Fruit fly (Drosophila melanogaster) whole organism, embryonic: ENCODE results near the gene CG17202.

Experiments
- Aef1 ChIP-seq: fragments of 200-800 bp; sonication (Bioruptor generic); IDR thresholded peaks from 3 replicates; pipeline ENCODE4 v1.3.6; 2022; ENCODE audit warnings: missing biosample characterization, missing genetic modification characterization
- Atf3 ChIP-seq: fragments of 200-800 bp; sonication (Bioruptor generic); optimal IDR thresholded peaks from 3 replicates; lab custom pipeline; 2016; ENCODE audit warnings: missing biosample characterization, missing genetic modification characterization
- Atf6 ChIP-seq: fragments of 200-800 bp; sonication (Bioruptor generic); IDR thresholded peaks from 2 replicates; pipeline ENCODE4 v1.3.6; 2022; ENCODE audit warnings: missing biosample characterization, missing genetic modification characterization
- BEAF-32 ChIP-seq: fragments of 200-800 bp; sonication (Bioruptor generic); optimal IDR thresholded peaks from 3 replicates; lab custom pipeline; 2017; ENCODE audit warnings: missing biosample characterization, missing genetic modification characterization, mild to moderate bottlenecking, moderate library complexity, missing genetic modification reagents
- CG10366 ChIP-seq: fragments of 200-800 bp; sonication (Bioruptor generic); IDR thresholded peaks from 2 replicates; pipeline ENCODE4 v1.3.6; 2022; ENCODE audit warnings: missing biosample characterization, missing genetic modification characterization
- CG11085 ChIP-seq: fragments of 200-800 bp; sonication (Bioruptor generic); IDR thresholded peaks from 2 replicates; pipeline ENCODE4 v1.3.6; 2022; ENCODE audit warnings: missing biosample characterization, missing genetic modification characterization
- CG11398 ChIP-seq: fragments of 200-800 bp; sonication (Bioruptor generic); optimal IDR thresholded peaks from 2 replicates; lab custom pipeline; 2016; ENCODE audit warnings: missing biosample characterization, missing genetic modification characterization
- CG11695 ChIP-seq: fragments of 200-800 bp; sonication (Bioruptor generic); IDR thresholded peaks from 3 replicates; pipeline ENCODE4 v1.3.6; 2022; ENCODE audit warnings: missing biosample characterization, missing genetic modification characterization
- CG12391 ChIP-seq: fragments of 200-800 bp; sonication (Bioruptor generic); optimal IDR thresholded peaks from 3 replicates; lab custom pipeline; 2018; ENCODE audit warnings: missing biosample characterization, mild to moderate bottlenecking, missing genetic modification characterization, moderate library complexity
- CG13123 ChIP-seq: fragments of 200-800 bp; sonication (Bioruptor generic); optimal IDR thresholded peaks from 2 replicates; lab custom pipeline; 2016; ENCODE audit warnings: missing biosample characterization, missing genetic modification characterization
- CG14860 ChIP-seq: fragments of 200-800 bp; sonication (Bioruptor generic); IDR thresholded peaks from 3 replicates; pipeline ENCODE4 v1.3.6; 2022; ENCODE audit warnings: missing biosample characterization, missing genetic modification characterization; ENCODE audit not compliant: partially characterized antibody
- CG15479 ChIP-seq: fragments of 200-800 bp; sonication (Bioruptor generic); optimal IDR thresholded peaks from 3 replicates; lab custom pipeline; 2019; ENCODE audit warnings: missing biosample characterization, mild to moderate bottlenecking, missing genetic modification characterization, moderate library complexity
- CG17328 ChIP-seq: fragments of 200-800 bp; sonication (Bioruptor generic); IDR thresholded peaks from 2 replicates; pipeline ENCODE4 v1.3.6; 2022; ENCODE audit warnings: missing biosample characterization, missing genetic modification characterization
- CG17802 ChIP-seq: fragments of 200-800 bp; sonication (Bioruptor generic); optimal IDR thresholded peaks from 2 replicates; lab custom pipeline; 2018; ENCODE audit warnings: missing biosample characterization, mild to moderate bottlenecking, missing genetic modification characterization, moderate library complexity
- CG2202 ChIP-seq: fragments of 200-800 bp; sonication (Bioruptor generic); optimal IDR thresholded peaks from 2 replicates; lab custom pipeline; 2018; ENCODE audit warnings: missing biosample characterization, mild to moderate bottlenecking, missing genetic modification characterization
- CG31388 ChIP-seq: fragments of 200-800 bp; sonication (Bioruptor generic); optimal IDR thresholded peaks from 2 replicates; lab custom pipeline; 2016; ENCODE audit warnings: missing biosample characterization, missing genetic modification characterization
- CG33557 ChIP-seq: fragments of 200-800 bp; sonication (Bioruptor generic); optimal IDR thresholded peaks from 2 replicates; lab custom pipeline; 2019; ENCODE audit warnings: missing biosample characterization, mild to moderate bottlenecking, missing genetic modification characterization, moderate library complexity
- CG34224 ChIP-seq: fragments of 200-800 bp; sonication (Bioruptor generic); IDR thresholded peaks from 3 replicates; pipeline ENCODE4 v1.3.6; 2022; ENCODE audit warnings: missing biosample characterization, missing genetic modification characterization; ENCODE audit not compliant: partially characterized antibody
- CG4360 ChIP-seq: fragments of 200-800 bp; sonication (Bioruptor generic); IDR thresholded peaks from 2 replicates; pipeline ENCODE4 v1.3.6; 2022; ENCODE audit warnings: missing biosample characterization, missing genetic modification characterization
- CG5180 ChIP-seq: fragments of 200-800 bp; sonication (Bioruptor generic); optimal IDR thresholded peaks from 3 replicates; lab custom pipeline; 2017; ENCODE audit warnings: missing biosample characterization, missing genetic modification characterization, mild to moderate bottlenecking, moderate library complexity, missing genetic modification reagents
- CG5953 ChIP-seq: fragments of 200-800 bp; sonication (Bioruptor generic); IDR thresholded peaks from 2 replicates; pipeline ENCODE4 v1.3.6; 2022; ENCODE audit warnings: missing biosample characterization, missing genetic modification characterization
- CG6854 ChIP-seq: fragments of 200-800 bp; sonication (Bioruptor generic); optimal IDR thresholded peaks from 3 replicates; lab custom pipeline; 2017; ENCODE audit warnings: missing biosample characterization, mild to moderate bottlenecking, missing genetic modification characterization
- CG7963 ChIP-seq: fragments of 200-800 bp; sonication (Bioruptor generic); IDR thresholded peaks from 3 replicates; pipeline ENCODE4 v1.3.6; 2022; ENCODE audit warnings: missing biosample characterization, missing genetic modification characterization; ENCODE audit not compliant: partially characterized antibody
- CG9215 ChIP-seq: fragments of 200-800 bp; sonication (Bioruptor generic); IDR thresholded peaks from 2 replicates; pipeline ENCODE4 v1.3.6; 2022; ENCODE audit warnings: missing biosample characterization, missing genetic modification characterization
- Camta ChIP-seq: fragments of 200-800 bp; sonication (Bioruptor generic); optimal IDR thresholded peaks from 2 replicates; lab custom pipeline; 2016; ENCODE audit warnings: missing biosample characterization, missing genetic modification characterization
- Dad ChIP-seq: fragments of 200-800 bp; sonication (Bioruptor generic); optimal IDR thresholded peaks from 3 replicates; lab custom pipeline; 2016; ENCODE audit warnings: missing biosample characterization, missing genetic modification characterization
- Deaf1 ChIP-seq: fragments of 200-800 bp; optimal IDR thresholded peaks from 3 replicates; lab custom pipeline; 2019; ENCODE audit warnings: missing biosample characterization, mild to moderate bottlenecking, missing genetic modification characterization, moderate library complexity
- Dip2 ChIP-seq: fragments of 200-800 bp; sonication (Bioruptor generic); IDR thresholded peaks from 2 replicates; pipeline ENCODE4 v1.3.6; 2022; ENCODE audit warnings: missing biosample characterization, missing genetic modification characterization
- Dip3 ChIP-seq: fragments of 200-800 bp; sonication (Bioruptor generic); optimal IDR thresholded peaks from 3 replicates; lab custom pipeline; 2016; ENCODE audit warnings: missing biosample characterization, missing genetic modification characterization
- E2f1 ChIP-seq: fragments of 200-800 bp; sonication (Bioruptor generic); IDR thresholded peaks from 2 replicates; pipeline ENCODE4 v1.3.6; 2022; ENCODE audit warnings: missing biosample characterization, missing genetic modification characterization
- Fer1 ChIP-seq: fragments of 200-800 bp; sonication (Bioruptor generic); optimal IDR thresholded peaks from 2 replicates; lab custom pipeline; 2017; ENCODE audit warnings: missing biosample characterization, mild to moderate bottlenecking, missing genetic modification characterization
- Fer3 ChIP-seq: fragments of 200-800 bp; sonication (Bioruptor generic); optimal IDR thresholded peaks from 2 replicates; lab custom pipeline; 2018; ENCODE audit warnings: missing biosample characterization, mild to moderate bottlenecking, missing genetic modification characterization, moderate library complexity
- H15 ChIP-seq: fragments of 200-800 bp; sonication (Bioruptor generic); IDR thresholded peaks from 3 replicates; pipeline ENCODE4 v1.3.6; 2022; ENCODE audit warnings: missing biosample characterization, missing genetic modification characterization
- Hmx ChIP-seq: fragments of 200-800 bp; sonication (Bioruptor generic); optimal IDR thresholded peaks from 2 replicates; lab custom pipeline; 2016; ENCODE audit warnings: missing biosample characterization, missing genetic modification characterization
- Mrtf ChIP-seq: fragments of 200-800 bp; sonication (Bioruptor generic); IDR thresholded peaks from 3 replicates; pipeline ENCODE4 v1.3.6; 2022; ENCODE audit warnings: missing biosample characterization, missing genetic modification characterization
- Taf1 ChIP-seq: fragments of 200-800 bp; sonication (Bioruptor generic); IDR thresholded peaks from 2 replicates; pipeline ENCODE4 v1.3.6; 2022; ENCODE audit warnings: missing biosample characterization, missing genetic modification characterization
- Vsx1 ChIP-seq: fragments of 200-800 bp; sonication (Bioruptor generic); optimal IDR thresholded peaks from 2 replicates; lab custom pipeline; 2017; ENCODE audit warnings: missing biosample characterization, mild to moderate bottlenecking, missing genetic modification characterization, missing genetic modification reagents
- amos ChIP-seq: fragments of 200-800 bp; sonication (Bioruptor generic); IDR thresholded peaks from 2 replicates; pipeline ENCODE4 v1.3.6; 2022; ENCODE audit warnings: missing biosample characterization, missing genetic modification characterization; ENCODE audit not compliant: partially characterized antibody
- az2 ChIP-seq: fragments of 200-800 bp; sonication (Bioruptor generic); optimal IDR thresholded peaks from 3 replicates; lab custom pipeline; 2016; ENCODE audit warnings: missing biosample characterization, missing genetic modification characterization
- cato ChIP-seq: fragments of 200-800 bp; sonication (Bioruptor generic); optimal IDR thresholded peaks from 2 replicates; lab custom pipeline; 2016; ENCODE audit warnings: missing biosample characterization, missing genetic modification characterization, borderline replicate concordance
- emc ChIP-seq: fragments of 200-800 bp; sonication (Bioruptor generic); optimal IDR thresholded peaks from 2 replicates; lab custom pipeline; 2016; ENCODE audit warnings: missing biosample characterization, missing genetic modification characterization
- ems ChIP-seq: fragments of 200-800 bp; sonication (Bioruptor generic); optimal IDR thresholded peaks from 3 replicates; lab custom pipeline; 2016; ENCODE audit warnings: missing biosample characterization, missing genetic modification characterization
- exex ChIP-seq: fragments of 200-800 bp; sonication (Bioruptor generic); optimal IDR thresholded peaks from 4 replicates; lab custom pipeline; 2018; ENCODE audit warnings: missing biosample characterization, mild to moderate bottlenecking, missing genetic modification characterization, moderate library complexity
- gfzf ChIP-seq: fragments of 200-800 bp; sonication (Bioruptor generic); optimal IDR thresholded peaks from 2 replicates; lab custom pipeline; 2016; ENCODE audit warnings: missing biosample characterization, mild to moderate bottlenecking, missing genetic modification characterization, moderate library complexity
- luna ChIP-seq: fragments of 200-800 bp; sonication (Bioruptor generic); optimal IDR thresholded peaks from 2 replicates; lab custom pipeline; 2016; ENCODE audit warnings: missing biosample characterization, missing genetic modification characterization
- org-1 ChIP-seq: fragments of 200-800 bp; sonication (Bioruptor generic); optimal IDR thresholded peaks from 2 replicates; lab custom pipeline; 2017; ENCODE audit warnings: missing biosample characterization, missing genetic modification characterization
- pzg ChIP-seq: fragments of 200-800 bp; sonication (Bioruptor generic); optimal IDR thresholded peaks from 3 replicates; lab custom pipeline; 2018; ENCODE audit warnings: missing biosample characterization, mild to moderate bottlenecking, missing genetic modification characterization, moderate library complexity
- sens-2 ChIP-seq: fragments of 200-800 bp; sonication (Bioruptor generic); IDR thresholded peaks from 2 replicates; pipeline ENCODE4 v1.3.6; 2022; ENCODE audit warnings: missing biosample characterization, missing genetic modification characterization
- toy ChIP-seq: fragments of 200-800 bp; sonication (Bioruptor generic); IDR thresholded peaks from 2 replicates; pipeline ENCODE4 v1.3.6; 2022; ENCODE audit warnings: missing biosample characterization, missing genetic modification characterization
- vvl ChIP-seq: fragments of 200-800 bp; sonication (Bioruptor generic); IDR thresholded peaks from 2 replicates; pipeline ENCODE4 v1.3.6; 2022; ENCODE audit warnings: missing biosample characterization, missing genetic modification characterization
- wor ChIP-seq: fragments of 200-800 bp; sonication (Bioruptor generic); IDR thresholded peaks from 2 replicates; pipeline ENCODE4 v1.3.6; 2022; ENCODE audit warnings: missing biosample characterization, missing genetic modification characterization

The CG17202 gene

DNA sequence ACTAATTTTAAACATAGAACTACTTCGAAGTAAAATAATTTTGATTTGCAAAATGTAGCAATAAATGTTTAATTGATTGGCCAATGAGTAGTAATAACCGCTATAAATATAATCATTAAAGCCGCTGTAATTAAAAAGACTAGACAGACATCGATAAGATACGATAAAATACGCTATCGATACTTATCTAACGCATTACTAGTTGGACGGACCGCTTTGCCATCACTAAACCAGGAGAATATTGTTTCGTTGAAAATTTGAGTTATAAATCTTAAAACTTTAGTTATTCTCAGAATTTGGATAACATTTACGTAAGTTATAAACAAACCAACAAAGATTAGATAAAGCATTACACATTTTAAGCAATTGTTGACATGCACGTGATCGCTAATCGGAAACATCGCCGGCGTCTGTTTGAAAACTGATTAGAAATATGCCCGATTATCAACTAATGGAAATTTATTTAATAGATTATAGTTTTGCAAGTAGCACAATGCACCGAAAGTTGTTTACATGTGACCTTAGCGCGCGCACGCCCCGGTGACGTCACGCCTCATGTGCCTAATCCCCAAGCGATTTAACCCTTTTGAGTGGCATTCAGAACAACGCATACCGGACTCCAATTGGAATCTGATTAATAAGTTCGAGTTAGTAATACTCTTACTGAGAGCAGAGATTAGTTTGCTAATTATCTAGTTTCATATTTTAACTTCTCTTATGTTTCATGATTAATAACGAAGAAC is 17.0 kb downstream of the CG17202 start, which contains the start of gene Desat1 (continued):
- TF ChIP-seq CG14860 (GFP tag; lab: Robert Waterston, UW) (peak; percentile 81), toy (GFP tag; lab: Robert Waterston, UW) (no peak), Camta (GFP tag; lab: Kevin White, UChicago) (no peak), Deaf1 (no peak), org-1 (GFP tag; lab: Kevin White, UChicago) (no peak), CG10366 (GFP tag; lab: Robert Waterston, UW) (no peak), Atf3 (GFP tag; lab: Kevin White, UChicago) (no peak), pzg (peak; percentile 63), E2f1 (GFP tag; lab: Robert Waterston, UW) (no peak), Aef1 (GFP tag; lab: Robert Waterston, UW) (no peak), CG17328 (GFP tag; lab: Robert Waterston, UW) (no peak), H15 (no peak), CG31388 (GFP tag; lab: Kevin White, UChicago) (no peak), cato (GFP tag; lab: Kevin White, UChicago) (no peak), Atf6 (GFP tag; lab: Robert Waterston, UW) (no peak), CG5953 (GFP tag; lab: Robert Waterston, UW) (no peak), CG11398 (GFP tag; lab: Kevin White, UChicago) (no peak), emc (no peak), sens-2 (GFP tag; lab: Robert Waterston, UW) (no peak), Mrtf (no peak), CG9215 (no peak), Fer3 (tag; lab: Kevin White, UChicago) (no peak), CG34224 (GFP tag; lab: Robert Waterston, UW) (peak; percentile 94), CG2202 (tag; lab: Kevin White, UChicago) (no peak), Vsx1 (GFP tag; lab: Kevin White, UChicago) (no peak), BEAF-32 (GFP tag; lab: Kevin White, UChicago) (peak; percentile 88), CG11695 (GFP tag; lab: Robert Waterston, UW) (no peak), CG12391 (tag; lab: Kevin White, UChicago) (peak; percentile 20), Dad (GFP tag; lab: Kevin White, UChicago) (no peak), CG6854 (GFP tag; lab: Kevin White, UChicago) (no peak), vvl (GFP tag; lab: Robert Waterston, UW) (no peak), Dip2 (GFP tag; lab: Robert Waterston, UW) (no peak), Dip3 (GFP tag; lab: Kevin White, UChicago) (no peak), CG7963 (peak; percentile 88), CG17802 (tag; lab: Kevin White, UChicago) (no peak), Fer1 (GFP tag; lab: Kevin White, UChicago) (no peak), Hmx (no peak), CG4360 (GFP tag; lab: Robert Waterston, UW) (no peak), exex (peak; percentile 82), CG11085 (GFP tag; lab: Robert Waterston, UW) (no peak), luna (no peak), CG5180 (GFP tag; lab: Kevin White, UChicago) (no peak), CG15479 (GFP tag; lab: Kevin White, UChicago) (no peak), CG33557 (GFP tag; lab: Kevin White, UChicago) (peak; percentile 23), amos (peak; percentile 93; the same call in 1 of the 2 replicates), az2 (GFP tag; lab: Kevin White, UChicago) (no peak), CG13123 (GFP tag; lab: Kevin White, UChicago) (no peak), wor (no peak), gfzf (GFP tag; lab: Kevin White, UChicago) (peak; percentile 34), ems (GFP tag; lab: Kevin White, UChicago) (no peak), Taf1 (GFP tag; lab: Robert Waterston, UW) (no peak)
